Worm (Caenorhabditis elegans): ENCODE measurements around the gene fbxa-88.

Gene fbxa-88

DNA sequence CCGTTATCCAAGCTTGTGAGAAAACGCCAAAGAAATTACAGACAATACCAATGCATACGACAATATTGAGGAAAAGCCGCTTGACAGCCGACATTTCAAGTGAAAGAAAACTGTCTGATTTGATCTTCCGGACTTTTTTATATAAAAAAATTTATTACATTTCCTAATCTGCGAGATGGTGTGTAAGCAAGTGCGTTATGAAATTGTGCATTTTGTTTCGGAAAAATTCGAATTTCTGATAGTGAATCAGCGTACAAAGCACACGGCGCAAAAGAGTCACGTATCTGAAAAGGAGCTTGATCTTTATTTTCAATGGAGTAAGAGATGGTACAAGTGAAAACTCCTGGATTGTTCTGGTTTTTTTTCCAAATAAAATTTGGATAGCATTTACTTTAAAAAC is 1.8 kb downstream of the fbxa-88 start, which contains the start of gene clc-32:
Gene clc-32, minus strand, starts transcription at position 101 of the 400 bp plus-strand sequence.
- TF ChIP-seq hlh-17 (GFP tag; optimal IDR thresholded peaks at IDR 0.05; ENCODE audit: borderline replicate concordance) (no peak), F16B12.6 (tag; optimal IDR thresholded peaks at IDR 0.05) (no peak), snu-23 (GFP tag; optimal IDR thresholded peaks at IDR 0.05) (no peak), efl-1 (optimal IDR thresholded peaks at IDR 0.05) (no peak), efl-1 (GFP tag; optimal IDR thresholded peaks at IDR 0.05 in 1 of 2) (no peak), C34B4.2 (tag; optimal IDR thresholded peaks at IDR 0.05) (no peak), C16A3.4 (tag; optimal IDR thresholded peaks at IDR 0.05) (no peak), tlp-1 (tag; optimal IDR thresholded peaks at IDR 0.05) (no peak), nhr-85 (tag) (no peak), fkh-10 (GFP tag; optimal IDR thresholded peaks at IDR 0.05) (no peak), mep-1 (tag; optimal IDR thresholded peaks at IDR 0.05) (no peak), elt-3 (tag; optimal IDR thresholded peaks at IDR 0.05) (no peak), egl-27 (tag; optimal IDR thresholded peaks at IDR 0.05) (no peak), fkh-4 (tag; optimal IDR thresholded peaks at IDR 0.05; ENCODE audit: borderline replicate concordance) (no peak), Y116A8C.19 (tag; optimal IDR thresholded peaks at IDR 0.05; ENCODE audit: borderline replicate concordance) (no peak), mdl-1 (tag; optimal IDR thresholded peaks at IDR 0.05) (no peak), ama-1 (optimal IDR thresholded peaks at IDR 0.05) (no peak), nhr-19 (GFP tag; conservative IDR thresholded peaks at IDR 0.05) (no peak)

DNA sequence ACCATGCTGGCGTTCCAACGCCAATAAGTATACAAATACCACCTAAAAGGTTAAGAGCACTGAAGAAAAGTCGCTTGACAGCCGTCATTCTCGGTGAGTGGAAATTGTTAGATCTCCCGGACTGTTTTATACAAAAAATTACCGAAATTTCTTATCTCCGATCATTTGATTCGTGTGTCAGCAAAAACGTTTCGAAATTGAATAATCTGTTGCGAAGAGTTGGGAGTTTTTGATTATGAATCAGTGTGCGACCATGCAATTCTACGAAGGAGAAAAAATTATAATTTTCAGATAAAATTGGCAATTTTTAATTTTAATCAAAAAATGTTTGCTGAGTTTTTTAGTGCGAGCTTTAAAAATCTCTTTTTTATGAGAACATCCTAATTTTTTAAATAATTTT is 3.4 kb downstream of the fbxa-88 start, which contains the start of gene clc-11:
Gene clc-11, minus strand, starts transcription at position 101 of the 400 bp plus-strand sequence.
- TF ChIP-seq efl-1 (optimal IDR thresholded peaks at IDR 0.05) (no peak), efl-1 (GFP tag; optimal IDR thresholded peaks at IDR 0.05 in 1 of 2) (peak in 1 of 2 experiments; percentile 65), elt-2 (tag; optimal IDR thresholded peaks at IDR 0.05) (peak; percentile 10), nhr-85 (tag) (no peak), zip-4 (GFP tag; optimal IDR thresholded peaks at IDR 0.05) (no peak), ceh-90 (tag; optimal IDR thresholded peaks at IDR 0.05) (no peak)

DNA sequence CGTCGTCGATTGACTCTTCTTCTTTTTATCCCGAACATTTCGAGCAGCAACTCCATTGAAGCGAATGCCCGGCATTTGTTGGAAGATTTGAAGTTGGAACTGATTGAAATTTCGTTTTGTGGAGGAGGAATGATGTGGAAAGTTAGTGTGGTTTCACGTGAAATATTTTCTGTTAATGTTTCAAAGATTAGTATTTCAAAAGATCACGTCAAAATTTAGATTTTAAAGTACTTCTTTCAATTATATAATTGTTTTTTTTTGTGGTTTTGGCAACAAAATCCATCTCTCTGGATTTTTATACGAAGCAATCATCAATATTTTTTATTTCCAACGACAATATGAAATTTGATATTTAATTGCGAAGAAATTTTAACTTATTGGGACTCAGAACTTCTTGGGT is 5.9 kb downstream of the fbxa-88 start, which contains the start of gene F44G3.7:
Gene F44G3.7, minus strand, starts transcription at position 101 of the 400 bp plus-strand sequence.
- TF ChIP-seq mef-2 (tag; optimal IDR thresholded peaks at IDR 0.05): no peak
- no peak for TF ChIP-seq unc-30 (tag; optimal IDR thresholded peaks at IDR 0.05)
- no peak for TF ChIP-seq nhr-12 (tag; optimal IDR thresholded peaks at IDR 0.05)
- TF ChIP-seq ama-1 (optimal IDR thresholded peaks at IDR 0.05): no peak
- no peak for TF ChIP-seq hlh-17 (GFP tag; optimal IDR thresholded peaks at IDR 0.05; ENCODE audit: borderline replicate concordance)
- no peak for TF ChIP-seq tbx-2 (tag; optimal IDR thresholded peaks at IDR 0.05)
- TF ChIP-seq tlp-1 (tag; optimal IDR thresholded peaks at IDR 0.05): no peak
- TF ChIP-seq sup-37 (GFP tag; optimal IDR thresholded peaks at IDR 0.05): no peak

DNA sequence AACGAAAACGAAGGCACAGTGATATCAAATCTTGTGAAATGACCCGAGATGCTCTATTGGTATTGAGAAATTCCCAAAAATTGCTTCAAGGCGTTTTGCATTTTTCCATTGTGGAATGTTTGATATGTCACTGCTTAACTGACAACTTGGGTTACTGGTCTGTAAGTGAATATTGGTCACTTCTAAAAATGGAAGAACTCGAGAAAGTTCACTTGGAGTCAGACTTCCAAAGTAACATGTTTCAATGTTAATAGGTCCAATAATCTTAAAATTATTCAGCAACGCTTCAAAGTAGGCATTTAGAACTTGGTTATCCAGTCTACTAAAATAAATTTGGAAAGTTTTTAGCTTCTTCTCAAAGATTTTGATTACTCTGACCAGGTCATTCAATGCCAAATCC is 10.2 kb downstream of the fbxa-88 start, which contains the start of gene fbxa-144:
Gene fbxa-144, minus strand, starts transcription at position 101 of the 400 bp plus-strand sequence.
- TF ChIP-seq zip-4 (GFP tag; optimal IDR thresholded peaks at IDR 0.05) (no peak), pqm-1 (tag; optimal IDR thresholded peaks at IDR 0.05) (no peak), fkh-4 (tag; optimal IDR thresholded peaks at IDR 0.05; ENCODE audit: borderline replicate concordance) (no peak), lin-14 (GFP tag; optimal IDR thresholded peaks at IDR 0.05) (no peak), ceh-82 (tag; optimal IDR thresholded peaks at IDR 0.05) (no peak), nhr-84 (tag; optimal IDR thresholded peaks at IDR 0.05) (no peak), isw-1 (GFP tag; IDR thresholded peaks at IDR 0.05) (no peak), sox-4 (tag; optimal IDR thresholded peaks at IDR 0.05) (no peak), sup-37 (GFP tag; optimal IDR thresholded peaks at IDR 0.05) (no peak), skn-1 (tag; optimal IDR thresholded peaks at IDR 0.05) (no peak), irx-1 (tag; optimal IDR thresholded peaks at IDR 0.05) (no peak)

DNA sequence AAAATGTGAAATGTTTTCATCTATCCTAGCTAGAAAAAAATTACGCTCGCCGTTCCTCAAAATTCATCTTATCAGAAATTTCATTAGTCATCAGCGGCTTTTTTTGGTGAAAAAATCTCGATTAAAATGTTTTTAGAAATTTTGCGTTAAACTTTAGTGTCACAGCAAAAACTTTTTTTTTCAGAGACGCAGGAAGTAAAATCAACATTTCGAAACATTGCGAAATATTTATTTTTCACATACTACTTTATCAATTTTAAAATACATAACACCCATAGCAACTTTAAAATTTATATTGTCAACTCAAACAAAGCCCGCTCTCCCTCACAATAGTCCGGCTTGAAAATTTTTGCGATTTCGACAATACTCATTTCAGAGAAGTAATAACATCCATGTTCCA is 10.7 kb downstream of the fbxa-88 start:
- TF ChIP-seq ces-1 (GFP tag; optimal IDR thresholded peaks at IDR 0.05) (no peak), lin-13 (GFP tag; optimal IDR thresholded peaks at IDR 0.05) (no peak), zip-4 (GFP tag; optimal IDR thresholded peaks at IDR 0.05) (peak; percentile 15), lin-15B (tag; optimal IDR thresholded peaks at IDR 0.05) (no peak), C16A3.4 (tag; optimal IDR thresholded peaks at IDR 0.05) (no peak), ceh-8 (GFP tag; optimal IDR thresholded peaks at IDR 0.05) (no peak), ceh-82 (tag; optimal IDR thresholded peaks at IDR 0.05) (no peak), nhr-85 (tag) (no peak)

All from whole organism, L1 larva.